Worm (Caenorhabditis elegans): ENCODE measurements around the gene F09E5.3.

- TF ChIP-seq Y75B8A.6 (GFP tag; IDR thresholded peaks at IDR 0.05) (no peak), fos-1 (tag; optimal IDR thresholded peaks at IDR 0.05) (no peak), snpc-4 (tag; optimal IDR thresholded peaks at IDR 0.05) (no peak), ama-1 (optimal IDR thresholded peaks at IDR 0.05) (peak; percentile 31), zfp-2 (tag; optimal IDR thresholded peaks at IDR 0.05) (no peak), nhr-11 (tag; optimal IDR thresholded peaks at IDR 0.05) (no peak), daf-19 (GFP tag; conservative IDR thresholded peaks at IDR 0.05) (no peak), nhr-77 (tag; optimal IDR thresholded peaks at IDR 0.05) (peak; percentile 42), unc-62 (GFP tag; optimal IDR thresholded peaks at IDR 0.05 in 1 of 2) (no peak), unc-62 (tag; optimal IDR thresholded peaks at IDR 0.05) (no peak), ceh-28 (tag; optimal IDR thresholded peaks at IDR 0.05) (no peak), aly-2 (tag; optimal IDR thresholded peaks at IDR 0.05) (no peak), lin-38 (GFP tag; IDR thresholded peaks at IDR 0.05) (peak; percentile 8; the same call in 1 of the 2 replicates)
Observed at ce11 chrII:5338301-5338700, 35.5 kb upstream of the F09E5.3 start.
